Fruit fly (Drosophila melanogaster) whole organism, wandering third instar larva: ENCODE results near the gene Cln7.
A peak's percentile ranks its signal among the peaks of the same experiment; 100 is the strongest.

Source experiments
- Abd-B ChIP-seq: fragments of >200 bp; optimal IDR thresholded peaks from 2 replicates; lab custom pipeline; 2017; ENCODE audit warnings: missing biosample characterization, missing genetic modification characterization
- CG32264 ChIP-seq: fragments of 200-800 bp; sonication (Bioruptor generic); optimal IDR thresholded peaks from 2 replicates; lab custom pipeline; 2016; ENCODE audit warnings: missing biosample characterization, missing genetic modification characterization
- CG9705 ChIP-seq: fragments of 200-800 bp; sonication (Bioruptor generic); optimal IDR thresholded peaks from 2 replicates; lab custom pipeline; 2018; ENCODE audit warnings: missing biosample characterization, mild to moderate bottlenecking, missing genetic modification characterization
- CrebA ChIP-seq: fragments of 200-800 bp; sonication (Bioruptor generic); optimal IDR thresholded peaks from 2 replicates; lab custom pipeline; 2016; ENCODE audit warnings: missing biosample characterization, mild to moderate bottlenecking, missing genetic modification characterization, borderline replicate concordance
- Dif ChIP-seq: fragments of 200-275, 200-300 bp; sonication (Bioruptor generic); optimal IDR thresholded peaks from 2 replicates; lab custom pipeline; 2018; ENCODE audit warnings: missing biosample characterization, missing genetic modification characterization; ENCODE audit not compliant: partially characterized antibody
- GATAd ChIP-seq: sonication (Bioruptor generic); optimal IDR thresholded peaks from 2 replicates; lab custom pipeline; 2016; ENCODE audit warnings: missing biosample characterization, missing genetic modification characterization
- HLH106 ChIP-seq: fragments of 200-800 bp; optimal IDR thresholded peaks from 3 replicates; lab custom pipeline; 2019; ENCODE audit warnings: missing biosample characterization, mild to moderate bottlenecking, missing genetic modification characterization, moderate library complexity
- Hnf4 ChIP-seq: fragments of 200-800 bp; sonication (Bioruptor generic); optimal IDR thresholded peaks from 2 replicates; lab custom pipeline; 2016; ENCODE audit warnings: missing biosample characterization, mild to moderate bottlenecking, missing genetic modification characterization
- Hr78 ChIP-seq: fragments of >200 bp; optimal IDR thresholded peaks from 2 replicates; lab custom pipeline; 2017; ENCODE audit warnings: missing biosample characterization, missing genetic modification characterization
- Hr83 ChIP-seq: fragments of 200-300 bp; sonication (Bioruptor generic); optimal IDR thresholded peaks from 2 replicates; lab custom pipeline; 2016; ENCODE audit warnings: missing biosample characterization, mild to moderate bottlenecking, missing genetic modification characterization, moderate library complexity; ENCODE audit not compliant: poor library complexity, severe bottlenecking
- Jra ChIP-seq: sonication (Bioruptor generic); optimal IDR thresholded peaks from 2 replicates; lab custom pipeline; 2016; ENCODE audit warnings: missing biosample characterization, missing genetic modification characterization
- Mio ChIP-seq: sonication (Bioruptor generic); optimal IDR thresholded peaks from 2 replicates; lab custom pipeline; 2016; ENCODE audit warnings: missing biosample characterization, missing genetic modification characterization
- Myc ChIP-seq: fragments of >200 bp; optimal IDR thresholded peaks from 2 replicates; lab custom pipeline; 2017
- N ChIP-seq: fragments of >200 bp; optimal IDR thresholded peaks from 2 replicates; lab custom pipeline; 2018; ENCODE audit warnings: missing biosample characterization, missing external identifiers, missing genetic modification characterization
- OdsH ChIP-seq: fragments of 200-800 bp; sonication (Bioruptor generic); optimal IDR thresholded peaks from 2 replicates; lab custom pipeline; 2016; ENCODE audit warnings: missing biosample characterization, mild to moderate bottlenecking, missing genetic modification characterization
- Rel ChIP-seq, 2 experiments: fragments of 200-800 bp; sonication (Bioruptor generic) in 1 of 2; optimal IDR thresholded peaks; 2 replicates in 1 of 2; 3 replicates in 1 of 2; lab custom pipeline; 2016 to 2019; ENCODE audit warnings: mild to moderate bottlenecking in 2 of 2, missing biosample characterization in 2 of 2, missing genetic modification characterization in 2 of 2, moderate library complexity in 1 of 2
- Sp1 ChIP-seq: fragments of 200-800 bp; sonication (Bioruptor generic); optimal IDR thresholded peaks from 3 replicates; lab custom pipeline; 2019; ENCODE audit warnings: missing biosample characterization, mild to moderate bottlenecking, missing genetic modification characterization, moderate library complexity
- Vsx2 ChIP-seq: fragments of 200-300, 225-300 bp; sonication (Bioruptor generic); optimal IDR thresholded peaks from 2 replicates; lab custom pipeline; 2018; ENCODE audit warnings: missing biosample characterization, missing genetic modification characterization; ENCODE audit not compliant: partially characterized antibody
- br ChIP-seq: fragments of 200-800 bp; sonication (Bioruptor generic); optimal IDR thresholded peaks from 2 replicates; lab custom pipeline; 2016; ENCODE audit warnings: missing biosample characterization, missing genetic modification characterization
- dl ChIP-seq, 2 experiments: fragments of 175-275, 200-275 bp in 1 of 2; fragments of 200-275 bp in 1 of 2; sonication (Bioruptor generic); optimal IDR thresholded peaks; lab custom pipeline; 2018; ENCODE audit warnings: mild to moderate bottlenecking in 2 of 2, missing biosample characterization in 2 of 2, missing genetic modification characterization in 2 of 2, moderate library complexity in 2 of 2; ENCODE audit not compliant: partially characterized antibody in 2 of 2, insufficient read depth in 1 of 2
- dmrt93B ChIP-seq: fragments of 200-800 bp; sonication (Bioruptor generic); optimal IDR thresholded peaks from 2 replicates; lab custom pipeline; 2018; ENCODE audit warnings: missing biosample characterization, mild to moderate bottlenecking, missing genetic modification characterization
- dsf ChIP-seq: sonication (Bioruptor generic); optimal IDR thresholded peaks from 2 replicates; lab custom pipeline; 2016; ENCODE audit warnings: missing biosample characterization, missing genetic modification characterization, borderline replicate concordance
- ey ChIP-seq: fragments of 200-800 bp; sonication (Bioruptor generic); optimal IDR thresholded peaks from 2 replicates; lab custom pipeline; 2016; ENCODE audit warnings: missing biosample characterization, missing genetic modification characterization
- foxo ChIP-seq, 2 experiments: fragments of 200-800 bp; sonication (Bioruptor generic); optimal IDR thresholded peaks; 2 replicates in 1 of 2; 3 replicates in 1 of 2; lab custom pipeline; 2016 to 2017; ENCODE audit warnings: missing biosample characterization in 2 of 2, missing genetic modification characterization in 2 of 2
- fru ChIP-seq: fragments of 200-800 bp; sonication (Bioruptor generic); optimal IDR thresholded peaks from 3 replicates; lab custom pipeline; 2016; ENCODE audit warnings: missing biosample characterization, mild to moderate bottlenecking, missing genetic modification characterization
- h ChIP-seq: fragments of 200-800 bp; sonication (Bioruptor generic); optimal IDR thresholded peaks from 3 replicates; lab custom pipeline; 2016; ENCODE audit warnings: missing biosample characterization, mild to moderate bottlenecking, missing genetic modification characterization
- jim ChIP-seq: fragments of 175-275, 200-325 bp; sonication (Bioruptor generic); optimal IDR thresholded peaks from 2 replicates; lab custom pipeline; 2016; ENCODE audit warnings: missing biosample characterization, mild to moderate bottlenecking, missing genetic modification characterization
- pan ChIP-seq: fragments of >200 bp; optimal IDR thresholded peaks from 2 replicates; lab custom pipeline; 2017
- psq ChIP-seq: fragments of 200-800 bp; sonication (Bioruptor generic); optimal IDR thresholded peaks from 3 replicates; lab custom pipeline; 2017; ENCODE audit warnings: missing biosample characterization, mild to moderate bottlenecking, missing genetic modification characterization, moderate library complexity
- rgr ChIP-seq: fragments of 200-800 bp; sonication (Bioruptor generic); optimal IDR thresholded peaks from 3 replicates; lab custom pipeline; 2016; ENCODE audit warnings: missing biosample characterization, mild to moderate bottlenecking, missing genetic modification characterization
- sage ChIP-seq: fragments of 200-800 bp; sonication (Bioruptor generic); optimal IDR thresholded peaks from 2 replicates; lab custom pipeline; 2016; ENCODE audit warnings: missing biosample characterization, mild to moderate bottlenecking, missing genetic modification characterization
- sv ChIP-seq: fragments of 200-800 bp; sonication (Bioruptor generic); optimal IDR thresholded peaks from 3 replicates; lab custom pipeline; 2016; ENCODE audit warnings: missing biosample characterization, missing genetic modification characterization
- tai ChIP-seq: sonication (Bioruptor generic); optimal IDR thresholded peaks from 2 replicates; lab custom pipeline; 2016; ENCODE audit warnings: missing biosample characterization, missing genetic modification characterization
- woc ChIP-seq: sonication (Bioruptor generic); optimal IDR thresholded peaks from 2 replicates; lab custom pipeline; 2016; ENCODE audit warnings: missing biosample characterization, mild to moderate bottlenecking, missing genetic modification characterization

Gene Cln7

DNA sequence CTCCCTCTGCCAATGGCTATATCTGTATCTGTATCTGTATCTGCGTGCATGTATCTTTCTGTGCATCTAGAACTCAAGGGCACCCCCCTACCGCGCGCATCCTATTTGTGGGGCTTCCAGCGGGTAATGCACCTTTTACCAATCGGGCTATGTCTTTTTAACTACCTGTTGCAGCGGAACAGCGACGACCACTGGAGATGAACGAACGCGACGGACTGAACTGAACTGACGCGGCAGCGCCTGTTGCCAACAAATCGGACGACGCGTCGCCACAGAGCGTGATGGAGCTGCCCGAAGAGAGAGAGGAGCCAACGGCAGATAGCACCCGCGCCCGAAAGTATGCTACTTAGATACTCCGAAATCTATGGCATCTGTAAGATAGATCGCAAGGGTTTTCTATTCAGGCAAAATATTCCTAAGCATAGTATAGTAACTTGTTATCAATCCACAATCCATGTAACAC is at the start of gene Cln7:
TSS of gene Cln7 (minus strand) at position 219 of the 463 bp plus-strand sequence.
- TF ChIP-seq Abd-B (GFP tag; lab: Kevin White, UChicago) = no peak
- no peak for TF ChIP-seq Vsx2
- TF ChIP-seq h (GFP tag; lab: Kevin White, UChicago) = peak; percentile 62
- TF ChIP-seq dl (GFP tag; optimal IDR thresholded peaks at IDR 0.05; lab: Kevin White, UChicago; ENCODE audit: insufficient read depth in 1 of 2, partially characterized antibody in 2 of 2) = peak in 1 of 2 experiments; percentile 56
- no peak for TF ChIP-seq sage
- peak; percentile 16 for TF ChIP-seq psq (GFP tag; lab: Kevin White, UChicago)
- TF ChIP-seq Dif (GFP tag; lab: Kevin White, UChicago) = peak; percentile 91
- peak; percentile 45 for TF ChIP-seq N (GFP tag; lab: Kevin White, UChicago)
- TF ChIP-seq rgr (GFP tag; lab: Kevin White, UChicago) = peak; percentile 69
- TF ChIP-seq tai (GFP tag; lab: Kevin White, UChicago) = no peak
- TF ChIP-seq HLH106 (tag; lab: Kevin White, UChicago) = peak; percentile 48
- no peak for TF ChIP-seq Rel (GFP tag; optimal IDR thresholded peaks at IDR 0.05; lab: Kevin White, UChicago)
- TF ChIP-seq Rel (tag; optimal IDR thresholded peaks at IDR 0.05; lab: Kevin White, UChicago) = peak; percentile 82
- no peak for TF ChIP-seq Hnf4
- peak; percentile 5 for TF ChIP-seq jim (GFP tag; lab: Kevin White, UChicago)
- peak; percentile 52 for TF ChIP-seq fru (GFP tag; lab: Kevin White, UChicago)
- TF ChIP-seq CG32264 (GFP tag; lab: Kevin White, UChicago) = no peak
- peak; percentile 14 for TF ChIP-seq Jra (GFP tag; lab: Kevin White, UChicago)
- peak in 1 of 2 experiments; percentile 43 for TF ChIP-seq foxo (GFP tag; optimal IDR thresholded peaks at IDR 0.05; lab: Kevin White, UChicago)
- peak; percentile 81 for TF ChIP-seq br
- peak; percentile 16 for TF ChIP-seq OdsH
- peak; percentile 22 for TF ChIP-seq Myc (lab: Kevin White, UChicago)
- no peak for TF ChIP-seq dmrt93B
- no peak for TF ChIP-seq GATAd
- peak; percentile 82 for TF ChIP-seq Sp1 (GFP tag; lab: Kevin White, UChicago)
- TF ChIP-seq Hr83 = peak; percentile 82
- peak; percentile 1 for TF ChIP-seq ey (GFP tag; lab: Kevin White, UChicago)
- TF ChIP-seq, all 38 proteins: peak for 18

dm6 chr3L:7390442-7390841 is 45.5 kb upstream of the Cln7 start, which contains the start of gene CG8563:
Gene CG8563 (plus strand): TSS chr3L:7390742.
- TF ChIP-seq sage (no peak), Hr83 (no peak), sv (GFP tag; lab: Kevin White, UChicago) (no peak), pan (lab: Kevin White, UChicago) (no peak), Abd-B (GFP tag; lab: Kevin White, UChicago) (no peak), dsf (no peak), N (GFP tag; lab: Kevin White, UChicago) (no peak), h (GFP tag; lab: Kevin White, UChicago) (no peak), fru (GFP tag; lab: Kevin White, UChicago) (no peak), Dif (GFP tag; lab: Kevin White, UChicago) (no peak), CrebA (GFP tag; lab: Kevin White, UChicago) (no peak), tai (GFP tag; lab: Kevin White, UChicago) (no peak), CG9705 (no peak), Mio (GFP tag; lab: Kevin White, UChicago) (no peak), HLH106 (tag; lab: Kevin White, UChicago) (no peak), Hr78 (GFP tag; lab: Kevin White, UChicago) (no peak), Rel (GFP tag; optimal IDR thresholded peaks at IDR 0.05; lab: Kevin White, UChicago) (no peak), Rel (tag; optimal IDR thresholded peaks at IDR 0.05; lab: Kevin White, UChicago) (no peak), OdsH (no peak)

- no peak for TF ChIP-seq woc (GFP tag; lab: Kevin White, UChicago)
- TF ChIP-seq psq (GFP tag; lab: Kevin White, UChicago) = no peak
- TF ChIP-seq sv (GFP tag; lab: Kevin White, UChicago) = no peak
- TF ChIP-seq OdsH = no peak
- TF ChIP-seq, all 38 proteins: peak for 0
Observed at dm6 chr3L:7390004-7390403, 45.0 kb upstream of the Cln7 start.
